Fruit fly (Drosophila melanogaster) whole organism, embryonic: ENCODE measurements around the gene janB.
A peak's percentile ranks its signal among the peaks of the same experiment; 100 is the strongest.

Source experiments
- ATbp ChIP-seq: fragments of 200-800 bp; sonication (Bioruptor generic); optimal IDR thresholded peaks from 2 replicates; lab custom pipeline; 2017; ENCODE audit warnings: missing biosample characterization, mild to moderate bottlenecking, missing genetic modification characterization, missing genetic modification reagents
- Adf1 ChIP-seq: fragments of 200-800 bp; sonication (Bioruptor generic); IDR thresholded peaks from 2 replicates; pipeline ENCODE4 v1.3.6; 2022; ENCODE audit warnings: missing biosample characterization, missing genetic modification characterization
- CG10209 ChIP-seq: fragments of 200-800 bp; sonication (Bioruptor generic); optimal IDR thresholded peaks from 3 replicates; lab custom pipeline; 2017; ENCODE audit warnings: missing biosample characterization, mild to moderate bottlenecking, missing genetic modification characterization, missing genetic modification reagents
- CG10462 ChIP-seq: fragments of 200-800 bp; sonication (Bioruptor generic); optimal IDR thresholded peaks from 2 replicates; lab custom pipeline; 2016; ENCODE audit warnings: missing biosample characterization, missing genetic modification characterization
- CG12155 ChIP-seq: fragments of 200-800 bp; sonication (Bioruptor generic); optimal IDR thresholded peaks from 3 replicates; lab custom pipeline; 2016; ENCODE audit warnings: missing biosample characterization, missing genetic modification characterization
- CG15269 ChIP-seq: fragments of 200-800 bp; sonication (Bioruptor generic); optimal IDR thresholded peaks from 2 replicates; lab custom pipeline; 2018; ENCODE audit warnings: missing biosample characterization, mild to moderate bottlenecking, missing genetic modification characterization, moderate library complexity
- CG1529 ChIP-seq: fragments of 200-800 bp; sonication (Bioruptor generic); optimal IDR thresholded peaks from 3 replicates; lab custom pipeline; 2018; ENCODE audit warnings: missing biosample characterization, missing genetic modification characterization
- CG17385 ChIP-seq: fragments of 200-800 bp; sonication (Bioruptor generic); optimal IDR thresholded peaks from 3 replicates; lab custom pipeline; 2018; ENCODE audit warnings: missing biosample characterization, mild to moderate bottlenecking, missing genetic modification characterization
- CG17912 ChIP-seq: fragments of 200-800 bp; sonication (Bioruptor generic); optimal IDR thresholded peaks from 2 replicates; lab custom pipeline; 2018; ENCODE audit warnings: missing biosample characterization, mild to moderate bottlenecking, missing genetic modification characterization
- CG18764 ChIP-seq: fragments of 200-800 bp; sonication (Bioruptor generic); optimal IDR thresholded peaks from 3 replicates; lab custom pipeline; 2016; ENCODE audit warnings: missing biosample characterization, missing genetic modification characterization
- CG2120 ChIP-seq: fragments of 200-800 bp; sonication (Bioruptor generic); optimal IDR thresholded peaks from 3 replicates; lab custom pipeline; 2016; ENCODE audit warnings: missing biosample characterization, missing genetic modification characterization
- CG2129 ChIP-seq: fragments of 200-800 bp; sonication (Bioruptor generic); IDR thresholded peaks from 2 replicates; pipeline ENCODE4 v1.3.6; 2022; ENCODE audit warnings: missing biosample characterization, missing genetic modification characterization; ENCODE audit not compliant: partially characterized antibody
- CG2202 ChIP-seq: fragments of 200-800 bp; sonication (Bioruptor generic); optimal IDR thresholded peaks from 2 replicates; lab custom pipeline; 2018; ENCODE audit warnings: missing biosample characterization, mild to moderate bottlenecking, missing genetic modification characterization
- CG33557 ChIP-seq: fragments of 200-800 bp; sonication (Bioruptor generic); optimal IDR thresholded peaks from 2 replicates; lab custom pipeline; 2019; ENCODE audit warnings: missing biosample characterization, mild to moderate bottlenecking, missing genetic modification characterization, moderate library complexity
- CG3407 ChIP-seq: fragments of 200-800 bp; sonication (Bioruptor generic); optimal IDR thresholded peaks from 2 replicates; lab custom pipeline; 2018; ENCODE audit warnings: missing biosample characterization, mild to moderate bottlenecking, missing genetic modification characterization
- CG3995 ChIP-seq: fragments of 200-800 bp; sonication (Bioruptor generic); optimal IDR thresholded peaks from 3 replicates; lab custom pipeline; 2016; ENCODE audit warnings: missing biosample characterization, missing genetic modification characterization
- CG4404 ChIP-seq: fragments of 200-800 bp; sonication (Bioruptor generic); IDR thresholded peaks from 2 replicates; pipeline ENCODE4 v1.3.6; 2022; ENCODE audit warnings: missing biosample characterization, missing genetic modification characterization
- CG4617 ChIP-seq: fragments of 200-800 bp; sonication (Bioruptor generic); optimal IDR thresholded peaks from 3 replicates; lab custom pipeline; 2016; ENCODE audit warnings: missing biosample characterization, missing genetic modification characterization, borderline replicate concordance
- CG7745 ChIP-seq: fragments of 200-800 bp; sonication (Bioruptor generic); optimal IDR thresholded peaks from 2 replicates; lab custom pipeline; 2018; ENCODE audit warnings: missing biosample characterization, mild to moderate bottlenecking, missing genetic modification characterization, moderate library complexity
- CG8359 ChIP-seq: fragments of 200-800 bp; sonication (Bioruptor generic); optimal IDR thresholded peaks from 2 replicates; lab custom pipeline; 2017; ENCODE audit warnings: missing biosample characterization, mild to moderate bottlenecking, missing genetic modification characterization, borderline replicate concordance
- CrebB ChIP-seq: fragments of 200-800 bp; sonication (Bioruptor generic); optimal IDR thresholded peaks from 3 replicates; lab custom pipeline; 2018; ENCODE audit warnings: missing biosample characterization, mild to moderate bottlenecking, missing genetic modification characterization
- Dfd ChIP-seq, 2 experiments: fragments of >200 bp; optimal IDR thresholded peaks; 2 replicates each; lab custom pipeline; 2017; ENCODE audit warnings: missing biosample characterization in 2 of 2, missing genetic modification characterization in 2 of 2
- Dll ChIP-seq: fragments of 200-800 bp; sonication (Bioruptor generic); IDR thresholded peaks from 4 replicates; pipeline ENCODE4 v1.3.6; 2022; ENCODE audit warnings: missing biosample characterization, missing genetic modification characterization; ENCODE audit not compliant: partially characterized antibody
- E2f1 ChIP-seq: fragments of 200-800 bp; sonication (Bioruptor generic); IDR thresholded peaks from 2 replicates; pipeline ENCODE4 v1.3.6; 2022; ENCODE audit warnings: missing biosample characterization, missing genetic modification characterization
- HLH3B ChIP-seq: fragments of 200-800 bp; sonication (Bioruptor generic); IDR thresholded peaks from 2 replicates; pipeline ENCODE4 v1.3.6; 2022; ENCODE audit warnings: missing biosample characterization, missing genetic modification characterization
- Jarid2 ChIP-seq: fragments of 200-800 bp; sonication (Bioruptor generic); optimal IDR thresholded peaks from 3 replicates; lab custom pipeline; 2017; ENCODE audit warnings: mild to moderate bottlenecking, missing biosample characterization, missing genetic modification reagents, missing genetic modification characterization
- Kr ChIP-seq: fragments of 200-800 bp; sonication (Bioruptor generic); optimal IDR thresholded peaks from 2 replicates; lab custom pipeline; 2017; ENCODE audit warnings: missing biosample characterization, mild to moderate bottlenecking, missing genetic modification characterization
- MESR4 ChIP-seq: fragments of 200-800 bp; sonication (Bioruptor generic); optimal IDR thresholded peaks from 2 replicates; lab custom pipeline; 2018; ENCODE audit warnings: missing biosample characterization, mild to moderate bottlenecking, missing genetic modification characterization, moderate library complexity
- Meics ChIP-seq: fragments of 200-800 bp; sonication (Bioruptor generic); optimal IDR thresholded peaks from 2 replicates; lab custom pipeline; 2017; ENCODE audit warnings: missing biosample characterization, mild to moderate bottlenecking, missing genetic modification characterization
- Mrtf ChIP-seq: fragments of 200-800 bp; sonication (Bioruptor generic); IDR thresholded peaks from 3 replicates; pipeline ENCODE4 v1.3.6; 2022; ENCODE audit warnings: missing biosample characterization, missing genetic modification characterization
- TFAM ChIP-seq: fragments of 200-800 bp; sonication (Bioruptor generic); optimal IDR thresholded peaks from 2 replicates; lab custom pipeline; 2017; ENCODE audit warnings: missing biosample characterization, missing genetic modification characterization, inconsistent platforms
- Xbp1 ChIP-seq: fragments of 200-800 bp; sonication (Bioruptor generic); optimal IDR thresholded peaks from 3 replicates; lab custom pipeline; 2016; ENCODE audit warnings: missing biosample characterization, mild to moderate bottlenecking, missing genetic modification characterization
- ac ChIP-seq: fragments of 200-800 bp; sonication (Bioruptor generic); optimal IDR thresholded peaks from 3 replicates; lab custom pipeline; 2017; ENCODE audit warnings: missing biosample characterization, mild to moderate bottlenecking, missing genetic modification characterization
- ap ChIP-seq: fragments of 200-800 bp; sonication (Bioruptor generic); IDR thresholded peaks from 2 replicates; pipeline ENCODE4 v1.3.6; 2022; ENCODE audit warnings: missing biosample characterization, missing genetic modification characterization
- bowl ChIP-seq: fragments of 200-800 bp; sonication (Bioruptor generic); IDR thresholded peaks from 2 replicates; pipeline ENCODE4 v1.3.6; 2022; ENCODE audit warnings: missing biosample characterization, missing genetic modification characterization
- chm ChIP-seq: fragments of 200-800 bp; sonication (Bioruptor generic); IDR thresholded peaks from 2 replicates; pipeline ENCODE4 v1.3.6; 2022; ENCODE audit warnings: missing biosample characterization, missing genetic modification characterization
- chn ChIP-seq: fragments of 200-800 bp; sonication (Bioruptor generic); optimal IDR thresholded peaks from 2 replicates; lab custom pipeline; 2016; ENCODE audit warnings: missing biosample characterization, missing genetic modification characterization
- da ChIP-seq: fragments of 200-800 bp; sonication (Bioruptor generic); optimal IDR thresholded peaks from 2 replicates; lab custom pipeline; 2016; ENCODE audit warnings: missing biosample characterization, missing genetic modification characterization
- eve ChIP-seq, 2 experiments: fragments of >200 bp; optimal IDR thresholded peaks; 2 replicates each; lab custom pipeline; 2017; ENCODE audit warnings: missing biosample characterization in 2 of 2, missing genetic modification characterization in 2 of 2
- eyg ChIP-seq: fragments of 200-800 bp; sonication (Bioruptor generic); optimal IDR thresholded peaks from 3 replicates; lab custom pipeline; 2016; ENCODE audit warnings: missing biosample characterization, missing genetic modification characterization
- gro ChIP-seq: fragments of 200-800 bp; sonication (Bioruptor generic); optimal IDR thresholded peaks from 2 replicates; lab custom pipeline; 2016; ENCODE audit warnings: missing biosample characterization, missing genetic modification characterization
- gsb ChIP-seq: fragments of 200-800 bp; sonication (Bioruptor generic); IDR thresholded peaks from 2 replicates; pipeline ENCODE4 v1.3.6; 2022; ENCODE audit warnings: missing biosample characterization, missing genetic modification characterization
- nerfin-2 ChIP-seq: fragments of 200-800 bp; sonication (Bioruptor generic); IDR thresholded peaks from 2 replicates; pipeline ENCODE4 v1.3.6; 2022; ENCODE audit warnings: missing biosample characterization, missing genetic modification characterization; ENCODE audit not compliant: partially characterized antibody
- org-1 ChIP-seq: fragments of 200-800 bp; sonication (Bioruptor generic); optimal IDR thresholded peaks from 2 replicates; lab custom pipeline; 2017; ENCODE audit warnings: missing biosample characterization, missing genetic modification characterization
- otp ChIP-seq: fragments of 200-800 bp; sonication (Bioruptor generic); IDR thresholded peaks from 3 replicates; pipeline ENCODE4, ENCODE4 v1.3.6; 2022; ENCODE audit warnings: missing biosample characterization, missing genetic modification characterization
- sd ChIP-seq: fragments of 200-800 bp; sonication (Bioruptor generic); optimal IDR thresholded peaks from 3 replicates; lab custom pipeline; 2018; ENCODE audit warnings: missing biosample characterization, mild to moderate bottlenecking, missing genetic modification characterization, moderate library complexity
- sisA ChIP-seq: fragments of 200-800 bp; sonication (Bioruptor generic); IDR thresholded peaks from 2 replicates; pipeline ENCODE4 v1.3.6; 2022; ENCODE audit warnings: missing biosample characterization, missing genetic modification characterization
- sr ChIP-seq: fragments of 200-800 bp; sonication (Bioruptor generic); IDR thresholded peaks from 3 replicates; pipeline ENCODE4 v1.3.6; 2022; ENCODE audit warnings: missing biosample characterization, missing genetic modification characterization
- tio ChIP-seq: fragments of 200-800 bp; sonication (Bioruptor generic); optimal IDR thresholded peaks from 2 replicates; lab custom pipeline; 2017; ENCODE audit warnings: missing biosample characterization, missing genetic modification characterization, inconsistent platforms
- wdn ChIP-seq: fragments of 200-800 bp; sonication (Bioruptor generic); IDR thresholded peaks from 2 replicates; pipeline ENCODE4 v1.3.6; 2022; ENCODE audit warnings: missing biosample characterization, missing genetic modification characterization
- yki ChIP-seq: fragments of >200 bp; optimal IDR thresholded peaks from 3 replicates; lab custom pipeline; 2018

Gene janB

DNA sequence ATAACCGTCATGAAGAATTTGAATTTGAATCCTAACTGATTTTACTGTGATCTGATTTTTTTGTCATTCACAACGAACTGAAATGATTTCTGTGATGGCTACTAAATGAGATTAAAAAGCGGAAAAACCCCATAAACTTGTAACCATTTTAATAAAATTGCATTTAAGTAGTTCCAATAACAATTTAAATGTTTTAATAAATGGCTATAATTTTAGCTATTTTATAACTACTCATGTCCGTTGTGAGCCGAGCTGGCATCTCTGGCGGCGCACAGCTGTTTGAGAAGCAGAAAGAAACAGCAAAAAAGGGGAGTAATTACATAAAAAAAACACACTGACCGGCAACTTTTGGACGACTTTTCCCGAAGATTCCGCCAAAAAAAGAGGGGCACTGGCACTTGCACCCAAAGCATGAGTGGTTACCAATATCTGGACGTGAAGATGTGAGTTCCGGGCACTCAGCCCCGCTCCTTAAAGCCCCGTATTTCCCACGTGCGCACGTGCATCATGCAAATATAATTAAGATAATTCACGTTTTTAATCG, 18.1 kb upstream of the janB start, which contains the start of the genes CG7950 and Rpp14a (continued):
- TF ChIP-seq ATbp (GFP tag; lab: Kevin White, UChicago) (peak; percentile 35), gsb (GFP tag; lab: Robert Waterston, UW) (peak; percentile 59; the same call in 1 of the 2 replicates), wdn (GFP tag; lab: Robert Waterston, UW) (peak; percentile 66), CG2202 (tag; lab: Kevin White, UChicago) (peak; percentile 55), CG12155 (peak; percentile 80), da (GFP tag; lab: Kevin White, UChicago) (peak; percentile 50), CG17912 (GFP tag; lab: Kevin White, UChicago) (peak; percentile 5), E2f1 (peak; percentile 69), Dll (GFP tag; lab: Robert Waterston, UW) (peak; percentile 48; the same call in 2 of the 4 replicates), yki (no peak), bowl (GFP tag; lab: Robert Waterston, UW) (0 out of 2 replicates have a peak, but pooled peaks have one; percentile 37), otp (GFP tag; lab: Robert Waterston, UW) (peak; percentile 77), sd (tag; lab: Kevin White, UChicago) (peak; percentile 15), CG18764 (GFP tag; lab: Kevin White, UChicago) (peak; percentile 51), HLH3B (GFP tag; lab: Robert Waterston, UW) (peak; percentile 77), tio (GFP tag; lab: Kevin White, UChicago) (peak; percentile 65), CG15269 (tag; lab: Kevin White, UChicago) (peak; percentile 83), chn (peak; percentile 85), sr (GFP tag; lab: Robert Waterston, UW) (no peak), MESR4 (GFP tag; lab: Kevin White, UChicago) (peak; percentile 63), CG8359 (GFP tag; lab: Kevin White, UChicago) (no peak), Kr (no peak), sisA (GFP tag; lab: Robert Waterston, UW) (peak; percentile 72), ac (no peak), CG1529 (GFP tag; lab: Kevin White, UChicago) (peak; percentile 12), Meics (peak; percentile 43), CG2120 (GFP tag; lab: Kevin White, UChicago) (peak; percentile 94), Xbp1 (GFP tag; lab: Kevin White, UChicago) (peak; percentile 88), nerfin-2 (GFP tag; lab: Robert Waterston, UW) (no peak), ap (peak; percentile 73), CG10209 (GFP tag; lab: Kevin White, UChicago) (peak; percentile 72), CG33557 (GFP tag; lab: Kevin White, UChicago) (peak; percentile 53), Adf1 (GFP tag; lab: Robert Waterston, UW) (peak; percentile 30), Jarid2 (no peak), CG4617 (GFP tag; lab: Kevin White, UChicago) (peak; percentile 36), Dfd (GFP tag; optimal IDR thresholded peaks at IDR 0.05; lab: Kevin White, UChicago) (no peak), CG17385 (peak; percentile 70), CrebB (tag; lab: Kevin White, UChicago) (peak; percentile 83), CG3995 (GFP tag; lab: Kevin White, UChicago) (peak; percentile 40), chm (peak; percentile 75), CG3407 (GFP tag; lab: Kevin White, UChicago) (peak; percentile 36), eyg (GFP tag; lab: Kevin White, UChicago) (peak; percentile 57), TFAM (GFP tag; lab: Kevin White, UChicago) (no peak), org-1 (peak; percentile 35), CG7745 (no peak), CG4404 (GFP tag; lab: Robert Waterston, UW) (peak; percentile 72), CG10462 (peak; percentile 48), gro (GFP tag; lab: Kevin White, UChicago) (peak; percentile 82), Mrtf (peak; percentile 57), CG2129 (GFP tag; lab: Robert Waterston, UW) (no peak), eve (GFP tag; optimal IDR thresholded peaks at IDR 0.05; lab: Kevin White, UChicago) (no peak)
